Worm (Caenorhabditis elegans) whole organism, early embryonic: ENCODE measurements around the gene srg-60.

ENCODE experiments used
- B0310.2 ChIP-seq: sonication (generic microtip); optimal IDR thresholded peaks from 2 replicates; lab custom pipeline; 2016; ENCODE audit warnings: mild to moderate bottlenecking, missing genetic modification characterization, missing compliant biosample characterization
- F13C5.2 ChIP-seq: sonication (generic microtip); optimal IDR thresholded peaks from 2 replicates; lab custom pipeline; 2017; ENCODE audit warnings: mild to moderate bottlenecking, missing genetic modification characterization, inconsistent platforms, missing compliant biosample characterization
- aly-1 ChIP-seq: sonication (generic microtip); optimal IDR thresholded peaks from 2 replicates; lab custom pipeline; 2016; ENCODE audit warnings: missing genetic modification characterization, missing compliant biosample characterization
- ama-1 ChIP-seq: fragments of 150-350 bp; optimal IDR thresholded peaks from 2 replicates; lab custom pipeline; 2014
- ceh-13 ChIP-seq: fragments of 200-800 bp; sonication (Bioruptor generic); optimal IDR thresholded peaks from 2 replicates; lab custom pipeline; 2018; ENCODE audit warnings: mild to moderate bottlenecking, missing genetic modification characterization, missing compliant biosample characterization
- ceh-36 ChIP-seq: sonication (generic microtip); optimal IDR thresholded peaks from 2 replicates; lab custom pipeline; 2016; ENCODE audit warnings: missing genetic modification characterization, inconsistent platforms, missing compliant biosample characterization
- ets-7 ChIP-seq: sonication (generic microtip); optimal IDR thresholded peaks from 2 replicates; lab custom pipeline; 2016; ENCODE audit warnings: missing genotype, missing genetic modification characterization, missing compliant biosample characterization
- flt-1 ChIP-seq: fragments of 200-800 bp; sonication (Bioruptor generic); IDR thresholded peaks from 2 replicates; pipeline ENCODE4 v1.3.6; 2022; ENCODE audit warnings: missing genetic modification characterization, missing compliant biosample characterization
- hmbx-1 ChIP-seq: sonication (generic microtip); optimal IDR thresholded peaks from 2 replicates; lab custom pipeline; 2016; ENCODE audit warnings: mild to moderate bottlenecking, missing genetic modification characterization, missing compliant biosample characterization
- hmg-4 ChIP-seq: fragments of 200-800 bp; sonication (Bioruptor generic); optimal IDR thresholded peaks from 2 replicates; lab custom pipeline; 2018; ENCODE audit warnings: mild to moderate bottlenecking, missing genetic modification characterization, missing compliant biosample characterization
- hnd-1 ChIP-seq: sonication (generic microtip); optimal IDR thresholded peaks from 2 replicates; lab custom pipeline; 2016; ENCODE audit warnings: missing genetic modification characterization, missing compliant biosample characterization
- pes-1 ChIP-seq: fragments of 200-800 bp; sonication (Bioruptor generic); IDR thresholded peaks from 2 replicates; pipeline ENCODE4 v1.3.6; 2022; ENCODE audit warnings: missing genetic modification reagents, missing genetic modification characterization, missing compliant biosample characterization
- scrt-1 ChIP-seq: fragments of 200-800 bp; sonication (Bioruptor generic); IDR thresholded peaks from 2 replicates; pipeline ENCODE4 v1.3.6; 2022; ENCODE audit warnings: missing genetic modification characterization, missing compliant biosample characterization
- sea-1 ChIP-seq: fragments of 200-800 bp; sonication (Bioruptor generic); conservative IDR thresholded peaks from 2 replicates; pipeline ENCODE4 v1.3.6; 2022; ENCODE audit warnings: missing genetic modification characterization, missing compliant biosample characterization
- tbx-11 ChIP-seq: fragments of 200-800 bp; sonication (Bioruptor generic); IDR thresholded peaks from 2 replicates; pipeline ENCODE4 v1.3.6; 2022; ENCODE audit warnings: missing genetic modification characterization, missing compliant biosample characterization
- tbx-37 ChIP-seq: fragments of 200-800 bp; sonication (Bioruptor generic); conservative IDR thresholded peaks from 2 replicates; pipeline ENCODE4 v1.3.6; 2022; ENCODE audit warnings: missing genetic modification reagents, missing genetic modification characterization, missing compliant biosample characterization
- tra-4 ChIP-seq: sonication (generic microtip); optimal IDR thresholded peaks from 2 replicates; lab custom pipeline; 2017; ENCODE audit warnings: missing genetic modification characterization, missing compliant biosample characterization

Gene srg-60

ce11 chrV:2690478-2690877 lies 32.0 kb downstream of the srg-60 start:
- TF ChIP-seq hmbx-1 (tag; lab: Kevin White, UChicago) (no peak), scrt-1 (GFP tag; lab: Robert Waterston, UW) (no peak), tbx-37 (no peak), ama-1 (lab: Kevin White, UChicago) (no peak), B0310.2 (tag; lab: Kevin White, UChicago) (no peak), flt-1 (no peak), ceh-13 (GFP tag; lab: Kevin White, UChicago) (no peak), hnd-1 (tag; lab: Kevin White, UChicago) (no peak), ceh-36 (tag; lab: Kevin White, UChicago) (no peak), ets-7 (tag; lab: Kevin White, UChicago) (no peak), tbx-11 (GFP tag; lab: Robert Waterston, UW) (no peak), tra-4 (tag; lab: Kevin White, UChicago) (no peak), sea-1 (GFP tag; lab: Robert Waterston, UW) (no peak), F13C5.2 (tag; lab: Kevin White, UChicago) (no peak)

- no peak for TF ChIP-seq hmbx-1 (tag; lab: Kevin White, UChicago)
- no peak for TF ChIP-seq ceh-13 (GFP tag; lab: Kevin White, UChicago)
- no peak for TF ChIP-seq ceh-36 (tag; lab: Kevin White, UChicago)
- TF ChIP-seq pes-1 (GFP tag; lab: Robert Waterston, UW), result no peak
- TF ChIP-seq aly-1 (tag; lab: Kevin White, UChicago), result no peak
- no peak for TF ChIP-seq hnd-1 (tag; lab: Kevin White, UChicago)
- TF ChIP-seq ets-7 (tag; lab: Kevin White, UChicago), result no peak
- TF ChIP-seq flt-1, result no peak
- TF ChIP-seq hmg-4 (GFP tag; lab: Kevin White, UChicago), result no peak
- TF ChIP-seq tbx-37, result no peak
Measured at ce11 chrV:2688562-2688961, 33.9 kb downstream of the srg-60 start.

- TF ChIP-seq B0310.2 (tag; lab: Kevin White, UChicago) (no peak), F13C5.2 (tag; lab: Kevin White, UChicago) (no peak), aly-1 (tag; lab: Kevin White, UChicago) (no peak), tra-4 (tag; lab: Kevin White, UChicago) (no peak), scrt-1 (GFP tag; lab: Robert Waterston, UW) (no peak), hnd-1 (tag; lab: Kevin White, UChicago) (no peak), ceh-13 (GFP tag; lab: Kevin White, UChicago) (no peak), ets-7 (tag; lab: Kevin White, UChicago) (no peak), flt-1 (no peak), sea-1 (GFP tag; lab: Robert Waterston, UW) (no peak), tbx-37 (no peak), pes-1 (GFP tag; lab: Robert Waterston, UW) (no peak), ama-1 (lab: Kevin White, UChicago) (no peak), tbx-11 (GFP tag; lab: Robert Waterston, UW) (no peak), hmg-4 (GFP tag; lab: Kevin White, UChicago) (no peak), hmbx-1 (tag; lab: Kevin White, UChicago) (no peak), ceh-36 (tag; lab: Kevin White, UChicago) (no peak)
Measured at ce11 chrV:2684227-2684626, 38.2 kb downstream of the srg-60 start.

ce11 chrV:2683497-2683896 lies 39.0 kb downstream of the srg-60 start:
- no peak for TF ChIP-seq aly-1 (tag; lab: Kevin White, UChicago)

ce11 chrV:2677648-2678047 lies 44.8 kb downstream of the srg-60 start:
- TF ChIP-seq ama-1 (lab: Kevin White, UChicago) (no peak), scrt-1 (GFP tag; lab: Robert Waterston, UW) (no peak), flt-1 (no peak), tbx-11 (GFP tag; lab: Robert Waterston, UW) (no peak)

ce11 chrV:2675692-2676091 lies 46.8 kb downstream of the srg-60 start:
- TF ChIP-seq F13C5.2 (tag; lab: Kevin White, UChicago) (no peak), aly-1 (tag; lab: Kevin White, UChicago) (no peak), sea-1 (GFP tag; lab: Robert Waterston, UW) (no peak), tra-4 (tag; lab: Kevin White, UChicago) (no peak), ama-1 (lab: Kevin White, UChicago) (no peak), pes-1 (GFP tag; lab: Robert Waterston, UW) (no peak)

- TF ChIP-seq aly-1 (tag; lab: Kevin White, UChicago) (peak; percentile 84), hmbx-1 (tag; lab: Kevin White, UChicago) (no peak), ets-7 (tag; lab: Kevin White, UChicago) (peak; percentile 15), B0310.2 (tag; lab: Kevin White, UChicago) (peak; percentile 61), tbx-11 (GFP tag; lab: Robert Waterston, UW) (peak; percentile 92), tbx-37 (peak; percentile 58), F13C5.2 (tag; lab: Kevin White, UChicago) (peak; percentile 6), pes-1 (GFP tag; lab: Robert Waterston, UW) (peak; percentile 91), ceh-36 (tag; lab: Kevin White, UChicago) (peak; percentile 60), hnd-1 (tag; lab: Kevin White, UChicago) (peak; percentile 45), scrt-1 (GFP tag; lab: Robert Waterston, UW) (peak; percentile 72; the same call in 1 of the 2 replicates), flt-1 (peak; percentile 85), tra-4 (tag; lab: Kevin White, UChicago) (peak; percentile 33), ceh-13 (GFP tag; lab: Kevin White, UChicago) (peak; percentile 53), hmg-4 (GFP tag; lab: Kevin White, UChicago) (peak; percentile 77), ama-1 (lab: Kevin White, UChicago) (no peak), sea-1 (GFP tag; lab: Robert Waterston, UW) (peak; percentile 83; the same call in 1 of the 2 replicates)
Measured at ce11 chrV:2673807-2674206, 48.6 kb downstream of the srg-60 start.
